Worm (Caenorhabditis elegans) whole organism, L1 larva: ENCODE results near the gene zipt-17.

Experiments used
- C04F5.9 ChIP-seq: sonication (generic microtip); optimal IDR thresholded peaks from 2 replicates; lab custom pipeline; 2016; ENCODE audit warnings: missing genetic modification characterization, missing compliant biosample characterization
- C16A3.4 ChIP-seq: fragments of 150-350 bp; optimal IDR thresholded peaks from 2 replicates; lab custom pipeline; 2014; ENCODE audit warnings: missing biosample characterization, missing genetic modification characterization
- F16B12.6 ChIP-seq: fragments of 150-350 bp; optimal IDR thresholded peaks from 2 replicates; lab custom pipeline; 2014; ENCODE audit warnings: missing biosample characterization, missing genetic modification characterization
- aly-2 ChIP-seq: fragments of 150-350 bp; optimal IDR thresholded peaks from 2 replicates; lab custom pipeline; 2014; ENCODE audit warnings: missing biosample characterization, missing genetic modification characterization
- blmp-1 ChIP-seq: fragments of 150-350 bp; optimal IDR thresholded peaks from 2 replicates; lab custom pipeline; 2014; ENCODE audit warnings: missing biosample characterization, missing genetic modification characterization
- ceh-82 ChIP-seq, 3 experiments: fragments of 150-350 bp in 1 of 3; sonication (generic microtip) in 2 of 3; optimal IDR thresholded peaks; 2 replicates each; lab custom pipeline; 2014 to 2017; ENCODE audit warnings: missing biosample characterization in 3 of 3, missing genetic modification characterization in 3 of 3
- ceh-88 ChIP-seq: fragments of 200-800 bp; sonication (Bioruptor generic); IDR thresholded peaks from 2 replicates; pipeline ENCODE4 v1.3.6; 2022; ENCODE audit warnings: missing genetic modification characterization, missing compliant biosample characterization
- ceh-90 ChIP-seq: sonication (generic microtip); optimal IDR thresholded peaks from 2 replicates; lab custom pipeline; 2016; ENCODE audit warnings: missing genetic modification characterization, missing compliant biosample characterization
- ces-1 ChIP-seq: fragments of 150-350 bp; optimal IDR thresholded peaks from 2 replicates; lab custom pipeline; 2014; ENCODE audit warnings: missing biosample characterization, missing genetic modification reagents, missing genetic modification characterization
- dpl-1 ChIP-seq, 3 experiments: fragments of 150-350 bp in 2 of 3; sonication (generic microtip) in 1 of 3; optimal IDR thresholded peaks; 2 replicates each; lab custom pipeline; 2014 to 2017; ENCODE audit warnings: missing biosample characterization in 3 of 3, missing genetic modification characterization in 3 of 3, missing genetic modification reagents in 3 of 3
- efl-1 ChIP-seq, 4 experiments: fragments of 150-350 bp; optimal IDR thresholded peaks in 3 of 4; peaks in 1 of 4; 1 replicate in 1 of 4; 2 replicates in 3 of 4; lab custom pipeline; 2014; ENCODE audit warnings: missing biosample characterization in 2 of 4, missing genetic modification characterization in 2 of 4, missing genetic modification reagents in 2 of 4
- elt-2 ChIP-seq: sonication (generic microtip); optimal IDR thresholded peaks from 2 replicates; lab custom pipeline; 2016; ENCODE audit warnings: missing genetic modification characterization, mild to moderate bottlenecking, inconsistent platforms, missing compliant biosample characterization, missing genetic modification reagents
- ets-5 ChIP-seq: fragments of 200-800 bp; sonication (Bioruptor generic); IDR thresholded peaks from 2 replicates; pipeline ENCODE4 v1.3.6; 2022; ENCODE audit warnings: missing genetic modification characterization, missing compliant biosample characterization
- fkh-10 ChIP-seq: sonication (generic microtip); optimal IDR thresholded peaks from 2 replicates; lab custom pipeline; 2017; ENCODE audit warnings: missing biosample characterization, missing genetic modification reagents, missing genetic modification characterization
- fos-1 ChIP-seq: fragments of 150-350 bp; optimal IDR thresholded peaks from 2 replicates; lab custom pipeline; 2014; ENCODE audit warnings: missing biosample characterization, missing genetic modification characterization
- grh-1 ChIP-seq: fragments of 200-800 bp; sonication (Bioruptor generic); IDR thresholded peaks from 2 replicates; pipeline ENCODE4 v1.3.6; 2022; ENCODE audit warnings: missing genetic modification reagents, missing genetic modification characterization, missing compliant biosample characterization
- isw-1 ChIP-seq: fragments of 200-800 bp; sonication (Bioruptor generic); IDR thresholded peaks from 2 replicates; pipeline ENCODE4 v1.3.6; 2022; ENCODE audit warnings: missing genetic modification characterization, missing compliant biosample characterization
- lin-14 ChIP-seq: fragments of 200-800 bp; sonication (Bioruptor generic); optimal IDR thresholded peaks from 2 replicates; lab custom pipeline; 2018; ENCODE audit warnings: mild to moderate bottlenecking, missing genetic modification characterization, moderate library complexity, missing compliant biosample characterization
- lin-15B ChIP-seq: fragments of 150-350 bp; sonication (generic microtip); optimal IDR thresholded peaks from 3 replicates; lab custom pipeline; 2014; ENCODE audit warnings: missing biosample characterization, missing genetic modification characterization
- lin-35 ChIP-seq, 2 experiments: fragments of 150-350 bp; optimal IDR thresholded peaks; 2 replicates each; lab custom pipeline; 2014; ENCODE audit warnings: missing biosample characterization in 2 of 2, missing genetic modification characterization in 2 of 2, missing genetic modification reagents in 2 of 2
- lin-39 ChIP-seq: fragments of 150-350 bp; optimal IDR thresholded peaks from 2 replicates; lab custom pipeline; 2014; ENCODE audit warnings: missing biosample characterization, missing genetic modification reagents, missing genetic modification characterization
- lsy-2 ChIP-seq, 2 experiments: fragments of 150-350 bp; optimal IDR thresholded peaks; 2 replicates each; lab custom pipeline; 2014; ENCODE audit warnings: missing biosample characterization in 2 of 2, missing genetic modification characterization in 2 of 2
- mep-1 ChIP-seq: fragments of 150-350 bp; optimal IDR thresholded peaks from 2 replicates; lab custom pipeline; 2014; ENCODE audit warnings: missing biosample characterization, missing genetic modification characterization
- nhr-11 ChIP-seq: fragments of 150-350 bp; optimal IDR thresholded peaks from 2 replicates; lab custom pipeline; 2014; ENCODE audit warnings: missing biosample characterization, missing genetic modification characterization
- nhr-47 ChIP-seq: sonication (generic microtip); optimal IDR thresholded peaks from 2 replicates; lab custom pipeline; 2016; ENCODE audit warnings: mild to moderate bottlenecking, missing genetic modification characterization, moderate library complexity, missing compliant biosample characterization
- nhr-71 ChIP-seq: sonication (generic microtip); optimal IDR thresholded peaks from 2 replicates; lab custom pipeline; 2016; ENCODE audit warnings: mild to moderate bottlenecking, missing genetic modification characterization, moderate library complexity, missing compliant biosample characterization
- nhr-90 ChIP-seq: sonication (generic microtip); optimal IDR thresholded peaks from 2 replicates; lab custom pipeline; 2016; ENCODE audit warnings: mild to moderate bottlenecking, missing genetic modification characterization, missing compliant biosample characterization; ENCODE audit not compliant: poor library complexity
- pag-3 ChIP-seq: sonication (generic microtip); optimal IDR thresholded peaks from 2 replicates; lab custom pipeline; 2017; ENCODE audit warnings: missing genetic modification characterization, mild to moderate bottlenecking, missing compliant biosample characterization, antibody characterized with exemption, borderline replicate concordance; ENCODE audit not compliant: insufficient read depth
- skn-1 ChIP-seq: fragments of 150-350 bp; optimal IDR thresholded peaks from 2 replicates; lab custom pipeline; 2014; ENCODE audit warnings: missing biosample characterization, missing genetic modification characterization
- snu-23 ChIP-seq: sonication (generic microtip); optimal IDR thresholded peaks from 2 replicates; lab custom pipeline; 2016; ENCODE audit warnings: missing genetic modification characterization, missing compliant biosample characterization
- sptf-1 ChIP-seq: fragments of 150-350 bp; optimal IDR thresholded peaks from 2 replicates; lab custom pipeline; 2014; ENCODE audit warnings: missing biosample characterization, missing genetic modification characterization
- sup-37 ChIP-seq: fragments of 200-800 bp; sonication (Bioruptor generic); optimal IDR thresholded peaks from 2 replicates; lab custom pipeline; 2018; ENCODE audit warnings: mild to moderate bottlenecking, missing genetic modification characterization, missing compliant biosample characterization
- unc-130 ChIP-seq: fragments of 150-350 bp; optimal IDR thresholded peaks from 2 replicates; lab custom pipeline; 2017; ENCODE audit warnings: missing biosample characterization, missing genetic modification characterization, inconsistent platforms
- unc-30 ChIP-seq: sonication (generic microtip); optimal IDR thresholded peaks from 2 replicates; lab custom pipeline; 2017; ENCODE audit warnings: missing biosample characterization, missing genetic modification characterization
- unc-86 ChIP-seq: sonication (generic microtip); optimal IDR thresholded peaks from 2 replicates; lab custom pipeline; 2016; ENCODE audit warnings: missing genetic modification characterization, missing compliant biosample characterization
- unc-98 ChIP-seq: fragments of 200-800 bp; sonication (Bioruptor generic); IDR thresholded peaks from 2 replicates; pipeline ENCODE4 v1.3.6; 2022; ENCODE audit warnings: missing genetic modification characterization, missing compliant biosample characterization
- vab-15 ChIP-seq: sonication (generic microtip); optimal IDR thresholded peaks from 2 replicates; lab custom pipeline; 2017; ENCODE audit warnings: missing genotype, mild to moderate bottlenecking, missing genetic modification characterization, missing compliant biosample characterization
- zip-4 ChIP-seq: fragments of 200-800 bp; sonication (Bioruptor generic); optimal IDR thresholded peaks from 2 replicates; lab custom pipeline; 2018; ENCODE audit warnings: mild to moderate bottlenecking, missing genetic modification characterization, moderate library complexity, missing compliant biosample characterization
- ztf-11 ChIP-seq, 2 experiments: sonication (generic microtip); optimal IDR thresholded peaks; 2 replicates each; lab custom pipeline; 2016 to 2017; ENCODE audit warnings: missing genetic modification characterization in 2 of 2, missing biosample characterization in 1 of 2, missing compliant biosample characterization in 1 of 2

Gene zipt-17

ce11 chrIV:17331100-17331577, 36.1 kb downstream of the zipt-17 start, which contains the start of gene C49C3.6:
Gene C49C3.6 (plus strand): TSS chrIV:17331527.
- TF ChIP-seq nhr-11 (tag; lab: Kevin White, UChicago) (no peak), mep-1 (peak; percentile 37), ces-1 (GFP tag; lab: Kevin White, UChicago) (no peak), ztf-11 (tag; optimal IDR thresholded peaks at IDR 0.05; lab: Kevin White, UChicago) (no peak), fos-1 (tag; lab: Kevin White, UChicago) (no peak), nhr-47 (tag; lab: Kevin White, UChicago) (peak; percentile 0), sup-37 (GFP tag; lab: Kevin White, UChicago) (no peak), snu-23 (GFP tag; lab: Kevin White, UChicago) (peak; percentile 24), lin-15B (tag; lab: Kevin White, UChicago) (peak; percentile 7), blmp-1 (tag; lab: Kevin White, UChicago) (peak; percentile 65), efl-1 (optimal IDR thresholded peaks at IDR 0.05; lab: Kevin White, UChicago) (peak; percentile 43 to 45), efl-1 (GFP tag; optimal IDR thresholded peaks at IDR 0.05 in 1 of 2; lab: Kevin White, UChicago) (peak; percentile 18 to 91), nhr-71 (tag; lab: Kevin White, UChicago) (peak; percentile 28), ceh-82 (tag; optimal IDR thresholded peaks at IDR 0.05; lab: Kevin White, UChicago) (peak in 1 of 3 experiments; percentile 10), dpl-1 (GFP tag; optimal IDR thresholded peaks at IDR 0.05; lab: Kevin White, UChicago) (peak in 2 of 3 experiments; percentile 19 to 34), lsy-2 (tag; optimal IDR thresholded peaks at IDR 0.05; lab: Kevin White, UChicago) (peak; percentile 6 to 56), lin-35 (GFP tag; optimal IDR thresholded peaks at IDR 0.05; lab: Kevin White, UChicago) (peak in 1 of 2 experiments; percentile 27), lin-14 (GFP tag; lab: Kevin White, UChicago) (peak; percentile 18)

DNA sequence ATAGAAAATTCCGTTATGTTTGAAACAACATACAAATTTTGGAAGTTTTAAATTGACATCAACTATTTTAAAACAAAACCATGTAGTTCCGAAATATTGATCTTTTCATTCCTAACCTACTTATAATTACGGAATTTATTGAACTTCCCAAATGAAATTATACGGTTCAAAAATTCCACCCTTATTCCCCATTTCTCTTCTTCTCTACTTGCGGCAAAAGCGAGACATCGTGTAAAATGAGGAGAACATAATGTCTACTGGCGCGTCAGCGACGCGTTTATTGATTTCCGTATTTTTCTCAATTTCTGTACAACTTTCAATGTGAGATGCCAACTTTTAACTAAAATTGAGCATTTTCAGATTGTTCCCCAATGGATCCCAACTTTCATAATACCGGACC, 38.4 kb downstream of the zipt-17 start, which contains the start of gene ceh-88:
TSS of gene ceh-88 (plus strand) at position 355 of the 400 bp plus-strand sequence.
- TF ChIP-seq pag-3 (tag; lab: Kevin White, UChicago) (no peak), efl-1 (optimal IDR thresholded peaks at IDR 0.05; lab: Kevin White, UChicago) (peak; percentile 1 to 12), efl-1 (GFP tag; optimal IDR thresholded peaks at IDR 0.05 in 1 of 2; lab: Kevin White, UChicago) (peak in 1 of 2 experiments; percentile 61), lsy-2 (tag; optimal IDR thresholded peaks at IDR 0.05; lab: Kevin White, UChicago) (peak in 1 of 2 experiments; percentile 30), dpl-1 (GFP tag; optimal IDR thresholded peaks at IDR 0.05; lab: Kevin White, UChicago) (peak in 1 of 3 experiments; percentile 4), ces-1 (GFP tag; lab: Kevin White, UChicago) (no peak), vab-15 (tag; lab: Kevin White, UChicago) (no peak), skn-1 (no peak), zip-4 (GFP tag; lab: Kevin White, UChicago) (no peak), ets-5 (GFP tag; lab: Robert Waterston, UW) (no peak), mep-1 (no peak), blmp-1 (tag; lab: Kevin White, UChicago) (peak; percentile 51), isw-1 (GFP tag; lab: Robert Waterston, UW) (no peak), sptf-1 (no peak), unc-86 (tag; lab: Kevin White, UChicago) (no peak), grh-1 (GFP tag; lab: Robert Waterston, UW) (no peak), C16A3.4 (tag; lab: Kevin White, UChicago) (no peak)

DNA sequence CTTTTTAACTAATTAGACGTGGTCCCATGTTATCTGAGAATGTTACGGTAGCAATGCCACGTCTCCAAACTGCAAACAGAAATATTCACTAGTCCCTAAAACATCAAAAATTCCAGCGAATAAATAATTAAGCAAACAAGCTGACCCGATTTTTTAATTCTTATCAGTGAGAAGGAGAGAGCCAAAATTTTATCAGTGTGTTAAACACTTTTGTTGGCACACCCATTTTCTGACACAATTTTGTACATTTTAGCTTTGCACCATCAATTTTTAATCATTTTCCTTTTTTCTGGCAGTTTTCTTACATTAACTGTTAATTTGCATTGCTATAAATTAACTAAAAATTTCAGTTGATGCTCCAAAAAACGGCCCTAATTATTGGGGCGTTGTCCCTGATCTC, 46.7 kb downstream of the zipt-17 start, which contains the start of gene C49C3.4:
TSS of gene C49C3.4 (plus strand) at position 351 of the 400 bp plus-strand sequence.
- TF ChIP-seq lin-35 (GFP tag; optimal IDR thresholded peaks at IDR 0.05; lab: Kevin White, UChicago) (peak in 1 of 2 experiments; percentile 4), fkh-10 (GFP tag; lab: Kevin White, UChicago) (no peak), ceh-88 (GFP tag; lab: Robert Waterston, UW) (no peak), aly-2 (tag; lab: Kevin White, UChicago) (no peak), elt-2 (tag; lab: Kevin White, UChicago) (peak; percentile 52), blmp-1 (tag; lab: Kevin White, UChicago) (no peak)

DNA sequence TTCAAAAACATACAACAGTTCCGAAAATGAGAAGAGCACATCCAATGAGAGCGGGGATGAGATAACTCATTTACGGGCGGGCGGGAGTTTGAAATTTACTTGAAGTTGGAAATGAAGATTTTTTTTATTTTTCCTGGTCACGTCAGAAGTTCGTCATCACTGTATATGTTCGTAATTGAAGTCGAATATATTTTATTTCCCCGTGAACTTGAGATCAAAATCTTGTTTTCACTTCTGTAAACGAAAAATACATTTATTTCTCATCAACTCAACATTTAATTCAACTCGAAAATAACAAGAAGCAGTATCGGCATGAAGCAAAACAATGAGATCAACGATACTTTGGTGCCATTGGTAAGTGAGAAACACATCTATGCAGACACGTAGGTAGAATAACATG, 50.8 kb downstream of the zipt-17 start, which contains the start of gene C49C3.20:
TSS of gene C49C3.20 (minus strand) at position 101 of the 400 bp plus-strand sequence.
- TF ChIP-seq F16B12.6 (no peak), unc-98 (GFP tag; lab: Robert Waterston, UW) (no peak), efl-1 (optimal IDR thresholded peaks at IDR 0.05; lab: Kevin White, UChicago) (no peak), efl-1 (GFP tag; optimal IDR thresholded peaks at IDR 0.05 in 1 of 2; lab: Kevin White, UChicago) (no peak), C04F5.9 (tag; lab: Kevin White, UChicago) (no peak), grh-1 (GFP tag; lab: Robert Waterston, UW) (no peak), pag-3 (tag; lab: Kevin White, UChicago) (no peak), unc-30 (tag; lab: Kevin White, UChicago) (no peak), lin-39 (no peak), unc-130 (tag; lab: Kevin White, UChicago) (no peak), sup-37 (GFP tag; lab: Kevin White, UChicago) (no peak), nhr-90 (no peak), ceh-88 (GFP tag; lab: Robert Waterston, UW) (no peak), ets-5 (GFP tag; lab: Robert Waterston, UW) (no peak), lin-14 (GFP tag; lab: Kevin White, UChicago) (no peak), ceh-90 (no peak), mep-1 (no peak)
- TF ChIP-seq, all 84 proteins: peak for 0
